Fruit fly (Drosophila melanogaster) whole organism, wandering third instar larva: ENCODE data around the gene CG44098.

Experiments
- Abd-B ChIP-seq: fragments of >200 bp; optimal IDR thresholded peaks from 2 replicates; lab custom pipeline; 2017; ENCODE audit warnings: missing biosample characterization, missing genetic modification characterization
- CG32264 ChIP-seq: fragments of 200-800 bp; sonication (Bioruptor generic); optimal IDR thresholded peaks from 2 replicates; lab custom pipeline; 2016; ENCODE audit warnings: missing biosample characterization, missing genetic modification characterization
- CG9705 ChIP-seq: fragments of 200-800 bp; sonication (Bioruptor generic); optimal IDR thresholded peaks from 2 replicates; lab custom pipeline; 2018; ENCODE audit warnings: missing biosample characterization, mild to moderate bottlenecking, missing genetic modification characterization
- CrebA ChIP-seq: fragments of 200-800 bp; sonication (Bioruptor generic); optimal IDR thresholded peaks from 2 replicates; lab custom pipeline; 2016; ENCODE audit warnings: missing biosample characterization, mild to moderate bottlenecking, missing genetic modification characterization, borderline replicate concordance
- Dfd ChIP-seq: fragments of >200 bp; optimal IDR thresholded peaks from 2 replicates; lab custom pipeline; 2017; ENCODE audit warnings: missing biosample characterization, missing genetic modification characterization
- Dif ChIP-seq: fragments of 200-275, 200-300 bp; sonication (Bioruptor generic); optimal IDR thresholded peaks from 2 replicates; lab custom pipeline; 2018; ENCODE audit warnings: missing biosample characterization, missing genetic modification characterization; ENCODE audit not compliant: partially characterized antibody
- GATAd ChIP-seq: sonication (Bioruptor generic); optimal IDR thresholded peaks from 2 replicates; lab custom pipeline; 2016; ENCODE audit warnings: missing biosample characterization, missing genetic modification characterization
- HLH106 ChIP-seq: fragments of 200-800 bp; optimal IDR thresholded peaks from 3 replicates; lab custom pipeline; 2019; ENCODE audit warnings: missing biosample characterization, mild to moderate bottlenecking, missing genetic modification characterization, moderate library complexity
- Hnf4 ChIP-seq: fragments of 200-800 bp; sonication (Bioruptor generic); optimal IDR thresholded peaks from 2 replicates; lab custom pipeline; 2016; ENCODE audit warnings: missing biosample characterization, mild to moderate bottlenecking, missing genetic modification characterization
- Hr78 ChIP-seq: fragments of >200 bp; optimal IDR thresholded peaks from 2 replicates; lab custom pipeline; 2017; ENCODE audit warnings: missing biosample characterization, missing genetic modification characterization
- Hr83 ChIP-seq: fragments of 200-300 bp; sonication (Bioruptor generic); optimal IDR thresholded peaks from 2 replicates; lab custom pipeline; 2016; ENCODE audit warnings: missing biosample characterization, mild to moderate bottlenecking, missing genetic modification characterization, moderate library complexity; ENCODE audit not compliant: poor library complexity, severe bottlenecking
- Jra ChIP-seq: sonication (Bioruptor generic); optimal IDR thresholded peaks from 2 replicates; lab custom pipeline; 2016; ENCODE audit warnings: missing biosample characterization, missing genetic modification characterization
- Mio ChIP-seq: sonication (Bioruptor generic); optimal IDR thresholded peaks from 2 replicates; lab custom pipeline; 2016; ENCODE audit warnings: missing biosample characterization, missing genetic modification characterization
- Myc ChIP-seq: fragments of >200 bp; optimal IDR thresholded peaks from 2 replicates; lab custom pipeline; 2017
- N ChIP-seq: fragments of >200 bp; optimal IDR thresholded peaks from 2 replicates; lab custom pipeline; 2018; ENCODE audit warnings: missing biosample characterization, missing external identifiers, missing genetic modification characterization
- OdsH ChIP-seq: fragments of 200-800 bp; sonication (Bioruptor generic); optimal IDR thresholded peaks from 2 replicates; lab custom pipeline; 2016; ENCODE audit warnings: missing biosample characterization, mild to moderate bottlenecking, missing genetic modification characterization
- Rel ChIP-seq, 2 experiments: fragments of 200-800 bp; sonication (Bioruptor generic) in 1 of 2; optimal IDR thresholded peaks; 2 replicates in 1 of 2; 3 replicates in 1 of 2; lab custom pipeline; 2016 to 2019; ENCODE audit warnings: mild to moderate bottlenecking in 2 of 2, missing biosample characterization in 2 of 2, missing genetic modification characterization in 2 of 2, moderate library complexity in 1 of 2
- Sp1 ChIP-seq: fragments of 200-800 bp; sonication (Bioruptor generic); optimal IDR thresholded peaks from 3 replicates; lab custom pipeline; 2019; ENCODE audit warnings: missing biosample characterization, mild to moderate bottlenecking, missing genetic modification characterization, moderate library complexity
- Vsx2 ChIP-seq: fragments of 200-300, 225-300 bp; sonication (Bioruptor generic); optimal IDR thresholded peaks from 2 replicates; lab custom pipeline; 2018; ENCODE audit warnings: missing biosample characterization, missing genetic modification characterization; ENCODE audit not compliant: partially characterized antibody
- br ChIP-seq: fragments of 200-800 bp; sonication (Bioruptor generic); optimal IDR thresholded peaks from 2 replicates; lab custom pipeline; 2016; ENCODE audit warnings: missing biosample characterization, missing genetic modification characterization
- brk ChIP-seq: fragments of 200-800 bp; sonication (Bioruptor generic); optimal IDR thresholded peaks from 2 replicates; lab custom pipeline; 2016; ENCODE audit warnings: missing biosample characterization, mild to moderate bottlenecking, missing genetic modification characterization
- dl ChIP-seq, 2 experiments: fragments of 175-275, 200-275 bp in 1 of 2; fragments of 200-275 bp in 1 of 2; sonication (Bioruptor generic); optimal IDR thresholded peaks; lab custom pipeline; 2018; ENCODE audit warnings: mild to moderate bottlenecking in 2 of 2, missing biosample characterization in 2 of 2, missing genetic modification characterization in 2 of 2, moderate library complexity in 2 of 2; ENCODE audit not compliant: partially characterized antibody in 2 of 2, insufficient read depth in 1 of 2
- dmrt93B ChIP-seq: fragments of 200-800 bp; sonication (Bioruptor generic); optimal IDR thresholded peaks from 2 replicates; lab custom pipeline; 2018; ENCODE audit warnings: missing biosample characterization, mild to moderate bottlenecking, missing genetic modification characterization
- dsf ChIP-seq: sonication (Bioruptor generic); optimal IDR thresholded peaks from 2 replicates; lab custom pipeline; 2016; ENCODE audit warnings: missing biosample characterization, missing genetic modification characterization, borderline replicate concordance
- ey ChIP-seq: fragments of 200-800 bp; sonication (Bioruptor generic); optimal IDR thresholded peaks from 2 replicates; lab custom pipeline; 2016; ENCODE audit warnings: missing biosample characterization, missing genetic modification characterization
- foxo ChIP-seq, 2 experiments: fragments of 200-800 bp; sonication (Bioruptor generic); optimal IDR thresholded peaks; 2 replicates in 1 of 2; 3 replicates in 1 of 2; lab custom pipeline; 2016 to 2017; ENCODE audit warnings: missing biosample characterization in 2 of 2, missing genetic modification characterization in 2 of 2
- fru ChIP-seq: fragments of 200-800 bp; sonication (Bioruptor generic); optimal IDR thresholded peaks from 3 replicates; lab custom pipeline; 2016; ENCODE audit warnings: missing biosample characterization, mild to moderate bottlenecking, missing genetic modification characterization
- h ChIP-seq: fragments of 200-800 bp; sonication (Bioruptor generic); optimal IDR thresholded peaks from 3 replicates; lab custom pipeline; 2016; ENCODE audit warnings: missing biosample characterization, mild to moderate bottlenecking, missing genetic modification characterization
- jim ChIP-seq: fragments of 175-275, 200-325 bp; sonication (Bioruptor generic); optimal IDR thresholded peaks from 2 replicates; lab custom pipeline; 2016; ENCODE audit warnings: missing biosample characterization, mild to moderate bottlenecking, missing genetic modification characterization
- lola ChIP-seq: fragments of >200 bp; optimal IDR thresholded peaks from 2 replicates; lab custom pipeline; 2017; ENCODE audit warnings: missing biosample characterization, missing genetic modification characterization
- pan ChIP-seq: fragments of >200 bp; optimal IDR thresholded peaks from 2 replicates; lab custom pipeline; 2017
- psq ChIP-seq: fragments of 200-800 bp; sonication (Bioruptor generic); optimal IDR thresholded peaks from 3 replicates; lab custom pipeline; 2017; ENCODE audit warnings: missing biosample characterization, mild to moderate bottlenecking, missing genetic modification characterization, moderate library complexity
- rgr ChIP-seq: fragments of 200-800 bp; sonication (Bioruptor generic); optimal IDR thresholded peaks from 3 replicates; lab custom pipeline; 2016; ENCODE audit warnings: missing biosample characterization, mild to moderate bottlenecking, missing genetic modification characterization
- sage ChIP-seq: fragments of 200-800 bp; sonication (Bioruptor generic); optimal IDR thresholded peaks from 2 replicates; lab custom pipeline; 2016; ENCODE audit warnings: missing biosample characterization, mild to moderate bottlenecking, missing genetic modification characterization
- sv ChIP-seq: fragments of 200-800 bp; sonication (Bioruptor generic); optimal IDR thresholded peaks from 3 replicates; lab custom pipeline; 2016; ENCODE audit warnings: missing biosample characterization, missing genetic modification characterization
- tai ChIP-seq: sonication (Bioruptor generic); optimal IDR thresholded peaks from 2 replicates; lab custom pipeline; 2016; ENCODE audit warnings: missing biosample characterization, missing genetic modification characterization
- usp ChIP-seq: fragments of >200 bp; optimal IDR thresholded peaks from 2 replicates; lab custom pipeline; 2017; ENCODE audit warnings: missing biosample characterization, missing genetic modification characterization
- woc ChIP-seq: sonication (Bioruptor generic); optimal IDR thresholded peaks from 2 replicates; lab custom pipeline; 2016; ENCODE audit warnings: missing biosample characterization, mild to moderate bottlenecking, missing genetic modification characterization

The CG44098 gene

DNA sequence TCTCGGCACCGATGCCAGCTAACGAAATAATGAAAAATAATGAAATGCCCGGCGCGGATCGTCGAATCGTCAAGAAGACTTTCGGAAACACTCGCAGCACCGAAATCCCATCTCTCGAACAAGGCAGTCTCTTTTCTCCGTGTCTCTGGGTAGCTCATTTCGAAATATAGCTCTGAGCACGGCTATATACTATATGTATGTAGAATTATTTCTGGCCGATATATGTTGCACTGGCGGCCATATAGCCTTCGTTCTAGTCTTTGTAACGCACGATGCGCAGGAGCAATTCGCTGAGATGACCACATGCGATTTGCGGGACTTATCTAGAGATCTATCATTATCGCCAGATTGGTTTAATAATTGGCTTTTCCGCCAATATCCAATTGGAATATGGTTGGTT is 7.3 kb upstream of the CG44098 start, which contains the start of gene CG14655:
Gene CG14655, minus strand, starts transcription at position 41 of the 400 bp plus-strand sequence.
- TF ChIP-seq Abd-B (GFP tag; lab: Kevin White, UChicago): no peak
- TF ChIP-seq sage (GFP tag; lab: Kevin White, UChicago): no peak
- TF ChIP-seq CG32264 (GFP tag; lab: Kevin White, UChicago): no peak
- TF ChIP-seq tai (GFP tag; lab: Kevin White, UChicago): no peak
- TF ChIP-seq sv (GFP tag; lab: Kevin White, UChicago): no peak
- no peak for TF ChIP-seq Dfd (GFP tag; lab: Kevin White, UChicago)
- TF ChIP-seq dsf (GFP tag; lab: Kevin White, UChicago): no peak
- TF ChIP-seq dmrt93B: no peak
- TF ChIP-seq Hr78: no peak
- TF ChIP-seq br: no peak

- TF ChIP-seq woc (GFP tag; lab: Kevin White, UChicago) (no peak), Dif (GFP tag; lab: Kevin White, UChicago) (no peak), jim (GFP tag; lab: Kevin White, UChicago) (no peak), tai (GFP tag; lab: Kevin White, UChicago) (no peak), GATAd (GFP tag; lab: Kevin White, UChicago) (no peak), pan (lab: Kevin White, UChicago) (no peak), h (GFP tag; lab: Kevin White, UChicago) (no peak), psq (no peak), Dfd (GFP tag; lab: Kevin White, UChicago) (no peak), sv (GFP tag; lab: Kevin White, UChicago) (no peak), fru (GFP tag; lab: Kevin White, UChicago) (peak; percentile 20), CrebA (GFP tag; lab: Kevin White, UChicago) (no peak), sage (GFP tag; lab: Kevin White, UChicago) (no peak), Jra (GFP tag; lab: Kevin White, UChicago) (no peak), ey (GFP tag; lab: Kevin White, UChicago) (peak; percentile 27), CG32264 (GFP tag; lab: Kevin White, UChicago) (no peak), dsf (GFP tag; lab: Kevin White, UChicago) (no peak), rgr (GFP tag; lab: Kevin White, UChicago) (no peak), dmrt93B (no peak), foxo (GFP tag; optimal IDR thresholded peaks at IDR 0.05; lab: Kevin White, UChicago) (no peak), usp (no peak), Sp1 (GFP tag; lab: Kevin White, UChicago) (no peak), dl (GFP tag; optimal IDR thresholded peaks at IDR 0.05; lab: Kevin White, UChicago; ENCODE audit: insufficient read depth in 1 of 2, partially characterized antibody in 2 of 2) (no peak), br (no peak), Hr83 (GFP tag; lab: Kevin White, UChicago) (no peak), lola (GFP tag; lab: Kevin White, UChicago) (no peak), N (GFP tag; lab: Kevin White, UChicago) (peak; percentile 51), Hnf4 (GFP tag; lab: Kevin White, UChicago) (no peak), brk (GFP tag; lab: Kevin White, UChicago) (no peak), Myc (no peak), HLH106 (no peak), CG9705 (GFP tag; lab: Kevin White, UChicago) (peak; percentile 16), Abd-B (GFP tag; lab: Kevin White, UChicago) (no peak), Vsx2 (no peak), OdsH (GFP tag; lab: Kevin White, UChicago) (no peak), Rel (GFP tag; optimal IDR thresholded peaks at IDR 0.05; lab: Kevin White, UChicago) (no peak), Rel (tag; optimal IDR thresholded peaks at IDR 0.05; lab: Kevin White, UChicago) (no peak), Hr78 (peak; percentile 13), Mio (no peak)
Observed at dm6 chr3R:4775371-4775770, 2.4 kb upstream of the CG44098 start.
